Worm (Caenorhabditis elegans) whole organism, L4 larva: ENCODE data around the gene oat-1.

Experiments
- F26F4.8 ChIP-seq: fragments of 200-800 bp; sonication (Bioruptor generic); conservative IDR thresholded peaks from 2 replicates; pipeline ENCODE4 v1.3.6; 2022; ENCODE audit warnings: missing genetic modification characterization, missing compliant biosample characterization
- R02D3.7 ChIP-seq: fragments of 150-350 bp; sonication (generic microtip); optimal IDR thresholded peaks from 3 replicates; lab custom pipeline; 2014; ENCODE audit warnings: missing biosample characterization, missing genetic modification characterization
- T26A8.4 ChIP-seq: fragments of 200-800 bp; sonication (Bioruptor generic); IDR thresholded peaks from 2 replicates; pipeline ENCODE4 v1.3.6; 2022; ENCODE audit warnings: missing genetic modification characterization, missing compliant biosample characterization
- ceh-82 ChIP-seq: sonication (generic microtip); optimal IDR thresholded peaks from 2 replicates; lab custom pipeline; 2017; ENCODE audit warnings: missing biosample characterization, missing genetic modification characterization
- cey-2 ChIP-seq: sonication (generic microtip); optimal IDR thresholded peaks from 3 replicates; lab custom pipeline; 2017; ENCODE audit warnings: missing genetic modification characterization, mild to moderate bottlenecking, missing compliant biosample characterization, antibody characterized with exemption, borderline replicate concordance; ENCODE audit not compliant: insufficient read depth
- fos-1 ChIP-seq: fragments of 150-350 bp; optimal IDR thresholded peaks from 2 replicates; lab custom pipeline; 2014; ENCODE audit warnings: missing biosample characterization, missing genetic modification characterization
- hlh-30 ChIP-seq: sonication (generic microtip); optimal IDR thresholded peaks from 2 replicates; lab custom pipeline; 2017; ENCODE audit warnings: antibody characterized with exemption, mild to moderate bottlenecking, missing genetic modification characterization, missing compliant biosample characterization; ENCODE audit not compliant: insufficient read depth
- lin-13 ChIP-seq: fragments of 150-350 bp; optimal IDR thresholded peaks from 2 replicates; lab custom pipeline; 2014; ENCODE audit warnings: missing biosample characterization, missing genetic modification reagents, missing genetic modification characterization
- lin-15B ChIP-seq: fragments of 150-350 bp; sonication (generic microtip); optimal IDR thresholded peaks from 3 replicates; lab custom pipeline; 2014; ENCODE audit warnings: missing biosample characterization, missing genetic modification characterization
- nhr-11 ChIP-seq: fragments of 150-350 bp; optimal IDR thresholded peaks from 2 replicates; lab custom pipeline; 2014; ENCODE audit warnings: missing biosample characterization, missing genetic modification characterization
- nhr-25 ChIP-seq: sonication (generic microtip); optimal IDR thresholded peaks from 2 replicates; lab custom pipeline; 2017; ENCODE audit warnings: missing genetic modification characterization, mild to moderate bottlenecking, missing compliant biosample characterization, antibody characterized with exemption, moderate library complexity, borderline replicate concordance; ENCODE audit not compliant: insufficient read depth
- nhr-76 ChIP-seq: fragments of 150-350 bp; optimal IDR thresholded peaks from 2 replicates; lab custom pipeline; 2014; ENCODE audit warnings: missing biosample characterization, missing genetic modification characterization
- snpc-4 ChIP-seq: fragments of 150-350 bp; optimal IDR thresholded peaks from 2 replicates; lab custom pipeline; 2014; ENCODE audit warnings: missing biosample characterization, missing genetic modification characterization
- zip-11 ChIP-seq: fragments of 200-800 bp; sonication (Bioruptor generic); IDR thresholded peaks from 2 replicates; pipeline ENCODE4 v1.3.6; 2022; ENCODE audit warnings: missing genetic modification characterization, missing compliant biosample characterization

- TF ChIP-seq snpc-4 (tag; lab: Kevin White, UChicago): no peak
- TF ChIP-seq F26F4.8 (GFP tag; lab: Robert Waterston, UW): no peak
- no peak for TF ChIP-seq nhr-11 (tag; lab: Kevin White, UChicago)
- TF ChIP-seq cey-2 (tag; lab: Kevin White, UChicago): no peak
- TF ChIP-seq fos-1: no peak
- TF ChIP-seq hlh-30: no peak
- TF ChIP-seq ceh-82: no peak
- no peak for TF ChIP-seq R02D3.7 (tag; lab: Kevin White, UChicago)
- no peak for TF ChIP-seq lin-15B (tag; lab: Kevin White, UChicago)
- TF ChIP-seq nhr-76: no peak
- TF ChIP-seq zip-11 (GFP tag; lab: Robert Waterston, UW): no peak
- TF ChIP-seq lin-13 (GFP tag; lab: Kevin White, UChicago): no peak
- no peak for TF ChIP-seq nhr-25
- no peak for TF ChIP-seq T26A8.4 (GFP tag; lab: Robert Waterston, UW)
These were observed 41.2 kb upstream of the oat-1 start, which contains the start of gene cks-1 for ce11 chrIV:8513619-8514018.
